Worm (Caenorhabditis elegans): ENCODE results near the gene rrp-8.

rrp-8 gene

DNA sequence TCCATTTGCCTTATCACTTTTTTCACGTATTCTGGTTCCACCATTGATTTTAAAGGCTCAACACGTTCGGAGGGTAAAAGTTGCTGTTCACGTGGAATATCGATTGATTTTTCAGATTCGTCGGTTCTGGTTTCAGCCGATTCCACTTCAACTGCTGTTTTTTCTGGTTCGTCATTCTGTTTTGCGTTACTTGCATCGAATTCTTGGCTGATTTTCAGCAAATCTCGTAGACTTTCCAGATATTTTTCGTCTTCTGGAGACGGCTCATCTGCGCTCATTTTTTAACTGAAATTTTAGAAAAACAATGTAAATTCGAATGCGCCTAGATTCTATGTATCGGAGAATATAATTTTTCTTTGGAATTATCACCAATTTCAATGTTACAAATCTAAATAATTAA is 23.3 kb downstream of the rrp-8 start, which contains the start of gene eri-1:
TSS of gene eri-1 (minus strand) at position 285 of the 400 bp plus-strand sequence.
- no peak for TF ChIP-seq sup-37 (GFP tag; optimal IDR thresholded peaks at IDR 0.05)
- TF ChIP-seq unc-130 (tag; optimal IDR thresholded peaks at IDR 0.05) = no peak
- no peak for TF ChIP-seq ces-1 (GFP tag; optimal IDR thresholded peaks at IDR 0.05)
- TF ChIP-seq lin-35 (GFP tag; optimal IDR thresholded peaks at IDR 0.05) = no peak
- TF ChIP-seq unc-62 (GFP tag; optimal IDR thresholded peaks at IDR 0.05) = no peak
- TF ChIP-seq ztf-11 (tag; optimal IDR thresholded peaks at IDR 0.05) = no peak
- TF ChIP-seq skn-1 (tag; optimal IDR thresholded peaks at IDR 0.05) = no peak
- no peak for TF ChIP-seq zag-1 (tag; optimal IDR thresholded peaks at IDR 0.05)
- no peak for TF ChIP-seq hlh-17 (GFP tag; optimal IDR thresholded peaks at IDR 0.05; ENCODE audit: borderline replicate concordance)
- TF ChIP-seq efl-3 (GFP tag; optimal IDR thresholded peaks at IDR 0.05) = no peak
- no peak for TF ChIP-seq nhr-237 (tag; optimal IDR thresholded peaks at IDR 0.05)
- TF ChIP-seq nhr-77 (tag; optimal IDR thresholded peaks at IDR 0.05) = no peak
- TF ChIP-seq C34B4.2 (tag; optimal IDR thresholded peaks at IDR 0.05) = no peak
- no peak for TF ChIP-seq hpl-2 (GFP tag; optimal IDR thresholded peaks at IDR 0.05)
- TF ChIP-seq nhr-19 (GFP tag; conservative IDR thresholded peaks at IDR 0.05) = no peak

DNA sequence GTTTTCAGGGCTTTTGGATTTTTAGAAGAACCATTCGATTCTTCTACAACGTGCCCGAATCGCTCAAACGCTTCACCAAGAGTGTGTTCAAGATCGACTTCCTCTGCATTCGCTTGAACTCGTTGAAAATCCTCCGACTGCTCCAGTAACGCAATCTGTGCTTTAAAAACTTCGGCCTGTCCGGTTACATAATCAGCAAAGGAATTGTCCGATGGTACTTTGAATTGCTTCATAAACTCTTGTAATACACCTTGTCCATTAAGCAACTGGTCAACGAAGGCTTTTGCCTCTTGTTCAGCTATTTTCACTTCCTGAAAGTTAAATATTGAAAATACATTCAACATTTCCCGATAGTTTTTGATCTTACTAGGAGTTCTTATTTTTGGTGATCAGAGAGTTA is 24.3 kb downstream of the rrp-8 start:
- no peak for TF ChIP-seq ztf-4 (tag; optimal IDR thresholded peaks at IDR 0.05)
- no peak for TF ChIP-seq efl-1 (optimal IDR thresholded peaks at IDR 0.05)
- TF ChIP-seq efl-1 (GFP tag; optimal IDR thresholded peaks at IDR 0.05 in 1 of 2) = peak in 1 of 2 experiments; percentile 86

DNA sequence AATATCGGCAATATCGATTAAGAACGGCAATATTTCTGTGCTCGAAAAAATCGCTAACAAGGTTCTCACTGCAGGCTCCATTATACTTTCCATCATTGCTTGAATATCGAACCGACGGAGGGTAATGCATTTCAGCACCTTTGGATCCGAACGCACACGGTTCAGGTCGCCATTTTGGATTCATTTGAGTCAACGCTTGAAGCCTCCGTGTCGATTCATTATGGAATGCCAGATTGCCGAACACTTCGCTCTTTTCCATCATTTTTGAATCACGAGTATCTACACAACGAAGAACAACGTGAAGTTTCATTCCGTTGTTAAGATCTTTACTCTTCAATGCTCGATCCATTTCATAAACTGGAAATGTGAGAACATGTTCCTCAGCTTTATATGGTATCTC is 25.8 kb downstream of the rrp-8 start:
- TF ChIP-seq fos-1 (tag; optimal IDR thresholded peaks at IDR 0.05) (no peak), tlp-1 (tag; optimal IDR thresholded peaks at IDR 0.05) (no peak), nhr-20 (tag; optimal IDR thresholded peaks at IDR 0.05) (no peak), pax-3 (tag; optimal IDR thresholded peaks at IDR 0.05) (no peak), lsy-2 (tag; optimal IDR thresholded peaks at IDR 0.05) (no peak), swsn-7 (tag; optimal IDR thresholded peaks at IDR 0.05) (no peak), sup-37 (GFP tag; optimal IDR thresholded peaks at IDR 0.05) (no peak), fkh-4 (tag; optimal IDR thresholded peaks at IDR 0.05; ENCODE audit: borderline replicate concordance) (no peak), blmp-1 (tag; optimal IDR thresholded peaks at IDR 0.05) (no peak), nhr-47 (tag; optimal IDR thresholded peaks at IDR 0.05) (no peak), zag-1 (tag; optimal IDR thresholded peaks at IDR 0.05) (no peak), pqm-1 (tag; optimal IDR thresholded peaks at IDR 0.05) (no peak), vab-15 (tag; optimal IDR thresholded peaks at IDR 0.05) (no peak), nhr-77 (tag; optimal IDR thresholded peaks at IDR 0.05) (no peak), nhr-76 (tag; optimal IDR thresholded peaks at IDR 0.05) (no peak), fkh-10 (GFP tag; optimal IDR thresholded peaks at IDR 0.05) (no peak), hlh-17 (GFP tag; optimal IDR thresholded peaks at IDR 0.05; ENCODE audit: borderline replicate concordance) (no peak)

- TF ChIP-seq fkh-8 (tag; optimal IDR thresholded peaks at IDR 0.05) (peak; percentile 64), ceh-82 (tag; optimal IDR thresholded peaks at IDR 0.05) (no peak), dsc-1 (tag; optimal IDR thresholded peaks at IDR 0.05) (peak; percentile 55)
Observed at ce11 chrIV:425052-425451, 28.7 kb downstream of the rrp-8 start, which contains the start of gene daf-18. TSS of gene daf-18 (minus strand) at chrIV:425177.

ce11 chrIV:425546-425945 is 29.2 kb downstream of the rrp-8 start:
- TF ChIP-seq snu-23 (GFP tag; optimal IDR thresholded peaks at IDR 0.05) (peak; percentile 40), lsy-2 (tag; optimal IDR thresholded peaks at IDR 0.05) (peak; percentile 51 to 82), nhr-11 (tag; optimal IDR thresholded peaks at IDR 0.05) (no peak), dpl-1 (GFP tag; optimal IDR thresholded peaks at IDR 0.05) (peak; percentile 49 to 76 (median 64)), efl-1 (optimal IDR thresholded peaks at IDR 0.05) (peak; percentile 62 to 67), efl-1 (GFP tag; optimal IDR thresholded peaks at IDR 0.05 in 1 of 2) (peak; percentile 70 to 88), fos-1 (tag; optimal IDR thresholded peaks at IDR 0.05) (no peak), nhr-47 (tag; optimal IDR thresholded peaks at IDR 0.05) (peak; percentile 28), nhr-77 (tag; optimal IDR thresholded peaks at IDR 0.05) (no peak), nhr-84 (tag; optimal IDR thresholded peaks at IDR 0.05) (no peak), nhr-90 (tag; optimal IDR thresholded peaks at IDR 0.05; ENCODE audit: poor library complexity) (no peak), lir-3 (tag; optimal IDR thresholded peaks at IDR 0.05; ENCODE audit: poor library complexity) (no peak), dsc-1 (tag; optimal IDR thresholded peaks at IDR 0.05) (no peak), zip-4 (GFP tag; optimal IDR thresholded peaks at IDR 0.05) (no peak), lin-35 (GFP tag; optimal IDR thresholded peaks at IDR 0.05) (peak; percentile 71 to 77), ceh-82 (tag; optimal IDR thresholded peaks at IDR 0.05) (peak in 2 of 3 experiments; percentile 12 to 54), nhr-237 (tag; optimal IDR thresholded peaks at IDR 0.05) (no peak), irx-1 (tag; optimal IDR thresholded peaks at IDR 0.05) (no peak), sptf-1 (tag; optimal IDR thresholded peaks at IDR 0.05) (no peak), tbx-2 (tag; optimal IDR thresholded peaks at IDR 0.05) (peak; percentile 11), ceh-90 (tag; optimal IDR thresholded peaks at IDR 0.05) (no peak), pqm-1 (tag; optimal IDR thresholded peaks at IDR 0.05) (no peak)

All from whole organism, L1 larva.